Worm (Caenorhabditis elegans): ENCODE results near the gene K10D2.5.

DNA sequence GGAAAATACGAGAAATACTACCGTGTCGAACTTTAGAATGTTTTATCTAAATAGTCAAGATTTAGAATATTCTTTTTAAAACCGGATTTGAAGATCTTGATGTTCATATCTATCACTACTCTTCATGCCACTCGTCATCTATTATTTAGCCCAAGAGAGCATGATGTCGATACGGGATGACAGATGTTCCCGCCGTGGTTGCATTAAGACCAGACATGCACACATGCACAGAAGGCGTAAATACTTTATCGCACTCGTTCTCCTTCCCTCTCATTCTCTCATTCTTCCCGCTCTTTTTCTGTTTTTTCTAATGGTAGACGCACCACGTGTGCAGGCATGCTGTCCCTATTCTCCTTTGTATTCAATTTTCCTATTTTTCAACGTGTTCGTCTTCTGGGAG lies 10.9 kb downstream of the K10D2.5 start:
- no peak for TF ChIP-seq F22D6.2 (tag; optimal IDR thresholded peaks at IDR 0.05)
- TF ChIP-seq snpc-3.4 (tag; optimal IDR thresholded peaks at IDR 0.05): no peak
- no peak for TF ChIP-seq pha-4 (tag; optimal IDR thresholded peaks at IDR 0.05)
- no peak for TF ChIP-seq sea-2 (GFP tag; IDR thresholded peaks at IDR 0.05)
- no peak for TF ChIP-seq rcor-1 (GFP tag; IDR thresholded peaks at IDR 0.05)
- TF ChIP-seq ama-1 (optimal IDR thresholded peaks at IDR 0.05): no peak
- TF ChIP-seq ama-1 (GFP tag; optimal IDR thresholded peaks at IDR 0.05): no peak
- no peak for TF ChIP-seq zim-3 (tag; optimal IDR thresholded peaks at IDR 0.05)
- no peak for TF ChIP-seq ztf-22 (GFP tag; optimal IDR thresholded peaks at IDR 0.05)
- TF ChIP-seq athp-1 (tag; optimal IDR thresholded peaks at IDR 0.05): no peak
- TF ChIP-seq ztf-18 (tag; optimal IDR thresholded peaks at IDR 0.05): no peak
- TF ChIP-seq hlh-12 (tag; optimal IDR thresholded peaks at IDR 0.05): no peak
- TF ChIP-seq him-1 (tag; optimal IDR thresholded peaks at IDR 0.05): no peak

Measured in whole organism, young adult.